Worm (Caenorhabditis elegans) whole organism, dauer: Measurements from ENCODE around the gene srx-82.

Experiments
- unc-62 ChIP-seq: sonication (generic microtip); optimal IDR thresholded peaks from 2 replicates; lab custom pipeline; 2017; ENCODE audit warnings: missing biosample characterization, missing genetic modification reagents, missing genetic modification characterization

Gene srx-82

DNA sequence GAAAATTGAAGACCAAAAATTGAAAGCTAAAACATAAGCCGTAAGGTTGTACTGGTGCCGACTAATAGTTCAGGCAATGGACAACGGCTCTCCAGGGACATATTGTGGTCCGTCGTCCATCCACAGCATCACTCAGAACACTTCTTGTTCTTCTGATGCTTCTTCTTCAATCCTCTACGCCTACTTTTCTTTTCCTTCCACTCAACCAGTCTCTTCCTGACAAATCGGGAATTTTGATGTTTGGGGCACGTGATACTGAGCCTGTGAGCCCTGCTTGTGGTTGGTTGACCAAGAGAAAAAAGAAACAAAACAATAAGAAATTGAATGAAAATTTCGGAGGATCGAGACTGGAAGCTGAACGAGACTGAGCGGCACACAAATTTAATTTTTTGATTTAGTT, 31.7 kb downstream of the srx-82 start:
- no peak for TF ChIP-seq unc-62

DNA sequence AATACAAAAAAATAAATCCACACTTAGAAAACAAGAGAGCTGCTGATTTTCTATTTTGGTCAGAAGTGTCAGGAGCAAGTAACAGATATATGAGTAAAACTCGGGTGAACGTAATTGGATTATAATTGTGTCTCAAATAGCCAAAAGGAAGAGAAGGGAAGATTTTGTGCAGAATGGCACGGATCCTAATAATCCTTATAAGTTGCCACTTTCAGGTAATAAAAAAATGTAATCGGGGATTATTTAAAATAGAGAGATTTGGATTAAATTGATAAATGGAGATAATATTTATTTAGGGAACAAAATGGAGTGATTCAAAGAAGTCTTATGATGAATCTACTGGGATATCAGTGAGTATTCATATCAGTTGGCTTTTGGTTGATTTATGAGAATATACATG, 35.4 kb downstream of the srx-82 start:
- TF ChIP-seq unc-62: no peak

DNA sequence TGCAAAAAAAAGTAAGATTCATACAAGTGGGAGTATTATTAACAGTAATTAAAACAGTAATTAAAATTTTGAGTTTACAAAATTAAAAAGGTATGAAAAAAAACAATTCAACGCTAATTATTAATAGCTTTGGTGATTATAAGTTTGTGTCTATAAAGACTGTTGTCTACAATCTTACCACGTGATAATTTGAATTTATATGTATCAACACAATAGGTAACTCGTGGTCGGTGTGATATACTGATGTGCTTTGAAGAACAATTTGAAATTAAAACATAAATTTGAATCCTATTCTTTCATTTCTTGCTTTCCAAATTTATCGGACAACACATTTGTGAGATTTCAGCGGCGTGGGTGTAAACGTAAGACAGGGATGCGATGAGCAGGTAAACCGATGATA, 38.3 kb downstream of the srx-82 start:
- no peak for TF ChIP-seq unc-62

DNA sequence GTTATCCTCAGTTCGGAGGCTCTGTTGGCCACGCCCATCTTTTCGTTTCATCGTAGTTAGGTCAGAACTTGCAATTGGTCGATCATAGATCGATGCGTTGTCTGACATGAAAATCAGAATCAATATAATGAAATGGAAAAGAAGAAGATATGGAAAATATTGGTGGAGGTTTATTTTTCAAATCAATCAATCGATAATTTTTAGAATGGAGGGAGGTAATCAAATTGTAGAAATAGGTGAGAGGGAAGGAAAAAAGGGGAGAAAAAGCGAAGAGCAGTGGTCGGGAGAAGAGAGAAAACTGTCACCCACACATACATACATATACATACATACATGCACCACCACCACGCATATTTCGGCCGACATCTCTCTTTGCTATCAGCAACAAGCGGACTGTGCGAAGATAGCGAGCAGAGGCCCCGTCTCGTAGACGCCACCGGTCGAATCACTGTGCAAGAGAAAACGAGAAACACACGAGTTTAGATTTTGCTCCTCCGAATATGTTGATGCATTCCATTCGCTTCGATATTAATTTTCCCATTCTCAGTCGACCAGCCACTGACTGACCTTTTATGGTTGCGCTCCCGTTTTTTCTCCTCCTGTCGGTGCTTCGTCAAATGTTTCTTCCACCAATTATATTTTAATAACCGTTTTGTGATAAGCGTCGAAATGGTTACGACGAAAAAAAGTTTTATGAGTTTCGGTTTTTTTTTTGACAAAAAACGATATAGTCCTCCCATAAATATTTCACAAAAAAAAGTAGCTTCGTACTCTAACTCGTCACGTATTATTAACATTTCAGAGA, 39.9 kb downstream of the srx-82 start, which contains the start of gene F35B12.10:
TSS of gene F35B12.10 (minus strand) at position 51 of the 805 bp plus-strand sequence.
- TF ChIP-seq unc-62: no peak

DNA sequence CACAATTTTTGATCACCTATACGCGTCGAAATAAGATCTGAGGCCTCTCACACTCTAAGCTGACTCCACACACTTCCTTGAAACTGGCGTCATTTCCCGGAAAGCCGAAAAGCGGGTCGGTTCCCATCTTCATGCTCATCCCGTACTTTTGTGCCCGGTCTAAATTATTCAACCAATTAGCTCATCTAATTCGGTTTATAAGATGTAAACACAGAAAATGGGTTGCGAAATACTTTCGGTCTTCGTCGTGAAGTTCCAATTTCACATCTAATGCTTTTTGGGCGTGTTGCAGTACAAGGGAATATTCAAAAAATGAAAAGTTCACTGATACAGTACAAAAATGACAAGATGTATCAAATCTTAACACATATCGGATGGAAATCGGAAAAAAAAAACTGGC, 41.6 kb downstream of the srx-82 start:
- TF ChIP-seq unc-62: no peak

DNA sequence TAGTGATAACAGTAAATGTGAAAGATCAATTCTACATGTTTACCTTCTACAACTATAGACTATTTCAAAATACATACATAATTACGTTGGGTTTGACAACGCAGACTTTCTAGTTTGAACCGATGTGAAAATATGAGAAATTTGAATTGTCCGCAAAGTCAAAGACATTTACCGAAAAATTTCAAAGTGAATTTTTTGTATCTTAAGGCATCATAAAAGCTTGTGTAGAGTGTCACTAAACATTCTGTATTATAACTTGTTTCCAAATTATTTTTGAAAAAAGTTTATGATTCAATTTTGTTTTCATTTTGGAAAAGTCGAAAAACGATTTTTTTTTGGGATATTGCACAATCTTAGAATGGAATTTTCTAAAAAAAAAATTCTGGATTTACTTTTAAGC, 46.1 kb downstream of the srx-82 start:
- no peak for TF ChIP-seq unc-62

DNA sequence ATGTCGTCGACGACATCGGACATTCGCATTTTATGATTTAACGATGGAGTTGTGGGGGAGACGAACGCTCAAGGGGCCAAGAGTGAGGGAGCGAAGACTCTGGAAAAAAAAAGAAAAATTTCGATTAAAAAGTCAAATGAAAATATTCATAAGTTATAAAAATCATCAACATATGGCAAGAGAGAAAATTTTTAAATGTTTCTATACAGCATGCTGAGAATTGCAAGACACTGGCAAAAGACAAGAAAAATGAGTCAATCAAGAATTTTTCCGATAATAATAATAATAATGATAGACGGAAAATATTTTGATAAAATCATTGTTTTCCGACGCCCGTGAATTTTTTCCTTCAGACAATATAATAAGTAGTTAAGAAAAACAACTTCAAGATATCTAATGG, 47.7 kb downstream of the srx-82 start, which contains the start of gene sipa-1:
TSS of gene sipa-1 (minus strand) at position 101 of the 400 bp plus-strand sequence.
- TF ChIP-seq unc-62: no peak

DNA sequence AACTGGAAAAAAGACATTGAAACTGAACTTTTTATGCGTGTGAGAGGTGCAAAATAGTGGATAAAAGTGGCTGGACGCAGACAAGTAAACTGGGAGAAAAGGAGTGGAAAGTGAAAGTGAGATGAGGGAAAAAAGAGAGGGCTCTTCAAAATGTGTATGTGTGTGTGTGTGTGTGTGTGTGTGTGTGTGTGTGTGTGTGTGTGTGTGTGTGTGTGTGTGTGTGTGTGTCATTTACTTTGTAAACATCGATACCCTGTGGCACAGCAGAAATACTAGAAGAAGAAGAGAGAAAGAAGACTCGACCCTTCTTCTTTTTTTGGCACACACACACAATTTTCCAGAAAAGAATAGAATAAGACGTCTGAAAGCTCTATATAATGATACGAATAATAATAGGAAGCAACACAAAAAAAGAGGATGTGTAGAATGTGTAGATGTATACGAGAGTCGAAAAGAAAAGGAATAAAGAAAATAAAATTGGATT, 49.1 kb downstream of the srx-82 start:
- no peak for TF ChIP-seq unc-62

DNA sequence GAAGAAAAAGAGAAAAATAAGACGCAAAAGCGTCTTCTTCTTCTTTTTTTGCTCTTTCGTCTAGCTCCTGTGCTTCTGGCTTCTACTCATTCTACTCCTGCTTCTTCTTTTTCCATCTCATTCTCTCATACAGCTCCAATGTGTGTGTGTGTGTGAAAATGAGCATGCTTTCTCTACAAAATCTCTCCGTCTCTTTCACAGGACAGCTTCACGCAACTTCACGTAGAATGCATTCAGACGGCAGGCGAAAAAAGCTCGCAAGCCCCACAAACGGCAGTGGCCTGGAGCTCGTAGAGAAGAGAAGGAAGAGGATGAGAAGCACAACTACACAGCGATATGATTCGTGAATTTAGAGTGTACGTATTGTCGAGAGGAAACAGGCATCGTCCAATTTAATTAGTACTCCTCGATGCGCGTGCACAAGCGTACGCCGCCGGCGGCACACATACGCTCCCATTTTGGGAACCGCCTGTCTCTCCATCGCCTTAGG, 51.8 kb downstream of the srx-82 start:
- no peak for TF ChIP-seq unc-62
